5 fruit fly cellular contexts compared by ENCODE assay signal in genomic region chr3R:16985547-16985946, dm6.
TF ChIP-seq lines count a peak whose summit lies in the region.

No protein-coding gene starts in this region.

- no peak for TF ChIP-seq CTCF in whole organism, embryonic (GFP tag; optimal IDR thresholded peaks at IDR 0.05; lab: Kevin White, UChicago)

TF ChIP-seq in whole organism, 6 proteins besides CTCF, POLR2A, EP300 and RAD21:
- no peak for TF ChIP-seq psq (optimal IDR thresholded peaks at IDR 0.05; lab: Kevin White, UChicago)
- TF ChIP-seq usp (GFP tag; optimal IDR thresholded peaks at IDR 0.05; lab: Kevin White, UChicago) = no peak
- no peak for TF ChIP-seq CG8478 (optimal IDR thresholded peaks at IDR 0.05; lab: Kevin White, UChicago)
- no peak for TF ChIP-seq EcR (GFP tag; optimal IDR thresholded peaks at IDR 0.05; lab: Kevin White, UChicago)
- peak; percentile 84 for TF ChIP-seq pan (optimal IDR thresholded peaks at IDR 0.05; lab: Kevin White, UChicago)
- no peak for TF ChIP-seq Dll (optimal IDR thresholded peaks at IDR 0.05; lab: Kevin White, UChicago)

TF ChIP-seq in whole organism, adult, 20 proteins besides CTCF, POLR2A, EP300 and RAD21:
- TF ChIP-seq kay (GFP tag; lab: Kevin White, UChicago; ENCODE audit: borderline replicate concordance) (peak; percentile 79), CG11617 (GFP tag; optimal IDR thresholded peaks at IDR 0.05; lab: Kevin White, UChicago) (no peak)

TF ChIP-seq in whole organism, embryonic, 481 proteins besides CTCF, POLR2A, EP300 and RAD21 (continues in another document):
- TF ChIP-seq br (optimal IDR thresholded peaks at IDR 0.05; lab: Kevin White, UChicago) = no peak
- no peak for TF ChIP-seq hkb (optimal IDR thresholded peaks at IDR 0.05; lab: Kevin White, UChicago)
- peak; percentile 27; the same call in 1 of the 2 replicates for TF ChIP-seq hkb (GFP tag; IDR thresholded peaks at IDR 0.05; lab: Robert Waterston, UW)
- TF ChIP-seq slbo (GFP tag; IDR thresholded peaks at IDR 0.05; lab: Robert Waterston, UW) = peak; percentile 49; the same call in 1 of the 2 replicates
- 0 out of 3 replicates have a peak, but pooled peaks have one; percentile 35 for TF ChIP-seq dysf (GFP tag; IDR thresholded peaks at IDR 0.05; lab: Robert Waterston, UW)
- TF ChIP-seq pan (optimal IDR thresholded peaks at IDR 0.05; lab: Kevin White, UChicago) = no peak
- peak in 1 of 2 experiments; percentile 28 for TF ChIP-seq pan (GFP tag; optimal IDR thresholded peaks at IDR 0.05 in 1 of 2, IDR thresholded peaks at IDR 0.05 in 1 of 2)
- no peak for TF ChIP-seq CG3163 (GFP tag; optimal IDR thresholded peaks at IDR 0.05; lab: Kevin White, UChicago)
- no peak for TF ChIP-seq CG14860 (GFP tag; IDR thresholded peaks at IDR 0.05; lab: Robert Waterston, UW; ENCODE audit: partially characterized antibody)
- no peak for TF ChIP-seq prd (optimal IDR thresholded peaks at IDR 0.05; lab: Kevin White, UChicago)
- TF ChIP-seq prd (GFP tag; IDR thresholded peaks at IDR 0.05; lab: Robert Waterston, UW) = peak; percentile 37; the same call in 1 of the 3 replicates
- peak; percentile 52 for TF ChIP-seq CG14441 (GFP tag; IDR thresholded peaks at IDR 0.05; lab: Robert Waterston, UW)
- TF ChIP-seq dm (GFP tag; optimal IDR thresholded peaks at IDR 0.05; lab: Kevin White, UChicago) = no peak
- peak; percentile 64 for TF ChIP-seq vvl (GFP tag; IDR thresholded peaks at IDR 0.05; lab: Robert Waterston, UW)
- TF ChIP-seq HLH3B (GFP tag; IDR thresholded peaks at IDR 0.05; lab: Robert Waterston, UW) = peak; percentile 8; the same call in 1 of the 2 replicates
- TF ChIP-seq gem (tag; optimal IDR thresholded peaks at IDR 0.05; lab: Kevin White, UChicago) = peak; percentile 19
- TF ChIP-seq zfh1 (GFP tag; IDR thresholded peaks at IDR 0.05; lab: Robert Waterston, UW) = 0 out of 3 replicates have a peak, but pooled peaks have one; percentile 19
- peak in 1 of 2 experiments; percentile 9 for TF ChIP-seq Hr51 (GFP tag; optimal IDR thresholded peaks at IDR 0.05; lab: Kevin White, UChicago)
- peak; percentile 26; the same call in 1 of the 2 replicates for TF ChIP-seq Ptx1 (GFP tag; IDR thresholded peaks at IDR 0.05; lab: Robert Waterston, UW)
- peak; percentile 29 for TF ChIP-seq dmrt99B (tag; optimal IDR thresholded peaks at IDR 0.05; lab: Kevin White, UChicago)
- TF ChIP-seq row (GFP tag; IDR thresholded peaks at IDR 0.05; lab: Robert Waterston, UW) = peak; percentile 45
- no peak for TF ChIP-seq dimm (GFP tag; IDR thresholded peaks at IDR 0.05; lab: Robert Waterston, UW)
- TF ChIP-seq gt (GFP tag; IDR thresholded peaks at IDR 0.05; lab: Robert Waterston, UW) = no peak
- peak; percentile 4 for TF ChIP-seq Xbp1 (GFP tag; optimal IDR thresholded peaks at IDR 0.05; lab: Kevin White, UChicago)
- 0 out of 2 replicates have a peak, but pooled peaks have one; percentile 14 for TF ChIP-seq gsb (GFP tag; IDR thresholded peaks at IDR 0.05; lab: Robert Waterston, UW)
- TF ChIP-seq Sox102F (GFP tag; optimal IDR thresholded peaks at IDR 0.05; lab: Kevin White, UChicago) = peak; percentile 26

TF ChIP-seq in whole organism, prepupa, 60 proteins besides CTCF, POLR2A, EP300 and RAD21 (continues in another document):
- TF ChIP-seq Sox15 (GFP tag; optimal IDR thresholded peaks at IDR 0.05; lab: Kevin White, UChicago) (peak; percentile 32), CG8319 (GFP tag; optimal IDR thresholded peaks at IDR 0.05; lab: Kevin White, UChicago) (peak; percentile 5), dsx (GFP tag; optimal IDR thresholded peaks at IDR 0.05; lab: Kevin White, UChicago; ENCODE audit: poor library complexity, severe bottlenecking) (no peak), Hr39 (GFP tag; optimal IDR thresholded peaks at IDR 0.05; lab: Kevin White, UChicago) (peak; percentile 82), Hr4 (GFP tag; optimal IDR thresholded peaks at IDR 0.05; lab: Kevin White, UChicago) (peak; percentile 1), CG10631 (GFP tag; optimal IDR thresholded peaks at IDR 0.05; lab: Kevin White, UChicago) (peak; percentile 5), CG11902 (GFP tag; optimal IDR thresholded peaks at IDR 0.05; lab: Kevin White, UChicago) (peak; percentile 30), CG6276 (GFP tag; optimal IDR thresholded peaks at IDR 0.05; lab: Kevin White, UChicago) (no peak), Ets96B (tag; optimal IDR thresholded peaks at IDR 0.05; lab: Kevin White, UChicago) (no peak), Eip78C (GFP tag; lab: Kevin White, UChicago) (peak; percentile 70), acj6 (GFP tag; optimal IDR thresholded peaks at IDR 0.05; lab: Kevin White, UChicago) (peak; percentile 50), CG3032 (tag; optimal IDR thresholded peaks at IDR 0.05; lab: Kevin White, UChicago) (no peak), Gug (GFP tag; IDR thresholded peaks at IDR 0.05; lab: Robert Waterston, UW) (no peak), Eip93F (GFP tag; optimal IDR thresholded peaks at IDR 0.05; lab: Kevin White, UChicago) (no peak), Ets21C (GFP tag; optimal IDR thresholded peaks at IDR 0.05; lab: Kevin White, UChicago) (peak; percentile 56), CG4318 (GFP tag; optimal IDR thresholded peaks at IDR 0.05; lab: Kevin White, UChicago) (no peak), topi (GFP tag; optimal IDR thresholded peaks at IDR 0.05; lab: Kevin White, UChicago) (peak; percentile 73), Sox102F (GFP tag; optimal IDR thresholded peaks at IDR 0.05; lab: Kevin White, UChicago) (peak; percentile 67), cyc (GFP tag; optimal IDR thresholded peaks at IDR 0.05; lab: Kevin White, UChicago) (peak; percentile 77), CG11294 (GFP tag; IDR thresholded peaks at IDR 0.05; lab: Robert Waterston, UW) (no peak), Lpt (GFP tag; optimal IDR thresholded peaks at IDR 0.05; lab: Kevin White, UChicago) (no peak), Smox (GFP tag; optimal IDR thresholded peaks at IDR 0.05; lab: Kevin White, UChicago) (peak; percentile 70), CG32006 (GFP tag; optimal IDR thresholded peaks at IDR 0.05; lab: Kevin White, UChicago) (no peak), fkh (GFP tag; optimal IDR thresholded peaks at IDR 0.05; lab: Kevin White, UChicago) (no peak), OdsH (GFP tag; optimal IDR thresholded peaks at IDR 0.05; lab: Kevin White, UChicago) (peak; percentile 32), CG10669 (GFP tag; optimal IDR thresholded peaks at IDR 0.05; lab: Kevin White, UChicago) (no peak), lz (GFP tag; optimal IDR thresholded peaks at IDR 0.05; lab: Kevin White, UChicago) (peak; percentile 77), CG6792 (GFP tag; optimal IDR thresholded peaks at IDR 0.05; lab: Kevin White, UChicago) (peak; percentile 41), vri (GFP tag; optimal IDR thresholded peaks at IDR 0.05; lab: Kevin White, UChicago) (no peak), spab (GFP tag; optimal IDR thresholded peaks at IDR 0.05; lab: Kevin White, UChicago) (no peak), fd85E (GFP tag; optimal IDR thresholded peaks at IDR 0.05; lab: Kevin White, UChicago) (no peak)

TF ChIP-seq in whole organism, wandering third instar larva, 38 proteins besides CTCF, POLR2A, EP300 and RAD21:
- TF ChIP-seq psq (GFP tag; optimal IDR thresholded peaks at IDR 0.05; lab: Kevin White, UChicago) (peak; percentile 39), Hnf4 (GFP tag; optimal IDR thresholded peaks at IDR 0.05; lab: Kevin White, UChicago) (peak; percentile 4), dl (GFP tag; optimal IDR thresholded peaks at IDR 0.05; lab: Kevin White, UChicago; ENCODE audit: insufficient read depth in 1 of 2, partially characterized antibody in 2 of 2) (no peak), dmrt93B (GFP tag; optimal IDR thresholded peaks at IDR 0.05; lab: Kevin White, UChicago) (peak; percentile 46), woc (GFP tag; optimal IDR thresholded peaks at IDR 0.05; lab: Kevin White, UChicago) (peak; percentile 1), Dfd (GFP tag; optimal IDR thresholded peaks at IDR 0.05; lab: Kevin White, UChicago) (no peak), sv (GFP tag; optimal IDR thresholded peaks at IDR 0.05; lab: Kevin White, UChicago) (no peak), Sp1 (GFP tag; optimal IDR thresholded peaks at IDR 0.05; lab: Kevin White, UChicago) (peak; percentile 11), brk (GFP tag; optimal IDR thresholded peaks at IDR 0.05; lab: Kevin White, UChicago) (no peak), Hr78 (GFP tag; optimal IDR thresholded peaks at IDR 0.05; lab: Kevin White, UChicago) (no peak), CrebA (GFP tag; optimal IDR thresholded peaks at IDR 0.05; lab: Kevin White, UChicago; ENCODE audit: borderline replicate concordance) (no peak), ey (GFP tag; optimal IDR thresholded peaks at IDR 0.05; lab: Kevin White, UChicago) (peak; percentile 50), pan (optimal IDR thresholded peaks at IDR 0.05; lab: Kevin White, UChicago) (peak; percentile 21), h (GFP tag; optimal IDR thresholded peaks at IDR 0.05; lab: Kevin White, UChicago) (peak; percentile 35), GATAd (GFP tag; optimal IDR thresholded peaks at IDR 0.05; lab: Kevin White, UChicago) (no peak), OdsH (GFP tag; optimal IDR thresholded peaks at IDR 0.05; lab: Kevin White, UChicago) (peak; percentile 32), foxo (GFP tag; optimal IDR thresholded peaks at IDR 0.05; lab: Kevin White, UChicago) (peak in 1 of 2 experiments; percentile 67), Mio (GFP tag; optimal IDR thresholded peaks at IDR 0.05; lab: Kevin White, UChicago) (no peak), fru (GFP tag; optimal IDR thresholded peaks at IDR 0.05; lab: Kevin White, UChicago) (peak; percentile 66), br (GFP tag; optimal IDR thresholded peaks at IDR 0.05; lab: Kevin White, UChicago) (peak; percentile 57), Myc (optimal IDR thresholded peaks at IDR 0.05; lab: Kevin White, UChicago) (no peak), HLH106 (tag; optimal IDR thresholded peaks at IDR 0.05; lab: Kevin White, UChicago) (peak; percentile 62), rgr (GFP tag; optimal IDR thresholded peaks at IDR 0.05; lab: Kevin White, UChicago) (peak; percentile 39), N (GFP tag; optimal IDR thresholded peaks at IDR 0.05; lab: Kevin White, UChicago) (no peak)
